Worm (Caenorhabditis elegans) whole organism, L1 larva: ENCODE results near the gene C10E2.1.

ENCODE experiments used
- C16A3.4 ChIP-seq: fragments of 150-350 bp; optimal IDR thresholded peaks from 2 replicates; lab custom pipeline; 2014; ENCODE audit warnings: missing biosample characterization, missing genetic modification characterization
- C34B4.2 ChIP-seq: sonication (generic microtip); optimal IDR thresholded peaks from 2 replicates; lab custom pipeline; 2017; ENCODE audit warnings: mild to moderate bottlenecking, missing genetic modification characterization, missing compliant biosample characterization
- F16B12.6 ChIP-seq: fragments of 150-350 bp; optimal IDR thresholded peaks from 2 replicates; lab custom pipeline; 2014; ENCODE audit warnings: missing biosample characterization, missing genetic modification characterization
- Y116A8C.19 ChIP-seq: sonication (generic microtip); optimal IDR thresholded peaks from 2 replicates; lab custom pipeline; 2016; ENCODE audit warnings: missing compliant biosample characterization, missing genetic modification characterization, borderline replicate concordance
- aha-1 ChIP-seq: fragments of 150-350 bp; optimal IDR thresholded peaks from 2 replicates; lab custom pipeline; 2014; ENCODE audit warnings: missing biosample characterization, missing genetic modification characterization
- aly-2 ChIP-seq: fragments of 150-350 bp; optimal IDR thresholded peaks from 2 replicates; lab custom pipeline; 2014; ENCODE audit warnings: missing biosample characterization, missing genetic modification characterization
- ama-1 ChIP-seq: fragments of 150-350 bp; optimal IDR thresholded peaks from 2 replicates; lab custom pipeline; 2014
- ceh-63 ChIP-seq: fragments of 200-800 bp; sonication (Bioruptor generic); optimal IDR thresholded peaks from 2 replicates; lab custom pipeline; 2018; ENCODE audit warnings: mild to moderate bottlenecking, missing genetic modification characterization, missing compliant biosample characterization
- ceh-8 ChIP-seq: fragments of 200-800 bp; sonication (Bioruptor generic); optimal IDR thresholded peaks from 2 replicates; lab custom pipeline; 2018; ENCODE audit warnings: mild to moderate bottlenecking, missing genetic modification characterization, moderate library complexity, missing compliant biosample characterization
- dpl-1 ChIP-seq, 3 experiments: fragments of 150-350 bp in 2 of 3; sonication (generic microtip) in 1 of 3; optimal IDR thresholded peaks; 2 replicates each; lab custom pipeline; 2014 to 2017; ENCODE audit warnings: missing biosample characterization in 3 of 3, missing genetic modification characterization in 3 of 3, missing genetic modification reagents in 3 of 3
- efl-1 ChIP-seq, 4 experiments: fragments of 150-350 bp; optimal IDR thresholded peaks in 3 of 4; peaks in 1 of 4; 1 replicate in 1 of 4; 2 replicates in 3 of 4; lab custom pipeline; 2014; ENCODE audit warnings: missing biosample characterization in 2 of 4, missing genetic modification characterization in 2 of 4, missing genetic modification reagents in 2 of 4
- efl-3 ChIP-seq: fragments of 200-800 bp; sonication (Bioruptor generic); optimal IDR thresholded peaks from 2 replicates; lab custom pipeline; 2018; ENCODE audit warnings: mild to moderate bottlenecking, missing genetic modification characterization, missing compliant biosample characterization
- egl-13 ChIP-seq: sonication (generic microtip); optimal IDR thresholded peaks from 2 replicates; lab custom pipeline; 2016; ENCODE audit warnings: missing genotype, missing genetic modification reagents, missing genetic modification characterization, missing compliant biosample characterization
- egl-27 ChIP-seq, 2 experiments: fragments of 150-350 bp in 1 of 2; sonication (generic microtip); optimal IDR thresholded peaks; 3 replicates each; lab custom pipeline; 2017 to 2018; ENCODE audit warnings: missing biosample characterization in 2 of 2, missing genetic modification characterization in 2 of 2, missing genetic modification reagents in 2 of 2
- elt-3 ChIP-seq, 6 experiments: fragments of 150-350 bp in 1 of 6; sonication (generic microtip); optimal IDR thresholded peaks; 2 replicates each; lab custom pipeline; 2017 to 2018; ENCODE audit warnings: missing biosample characterization in 6 of 6, missing genetic modification characterization in 6 of 6, inconsistent platforms in 1 of 6
- ets-5 ChIP-seq: fragments of 200-800 bp; sonication (Bioruptor generic); IDR thresholded peaks from 2 replicates; pipeline ENCODE4 v1.3.6; 2022; ENCODE audit warnings: missing genetic modification characterization, missing compliant biosample characterization
- fkh-4 ChIP-seq: sonication (generic microtip); optimal IDR thresholded peaks from 2 replicates; lab custom pipeline; 2016; ENCODE audit warnings: missing compliant biosample characterization, missing genetic modification characterization, borderline replicate concordance
- fkh-8 ChIP-seq: sonication (generic microtip); optimal IDR thresholded peaks from 2 replicates; lab custom pipeline; 2016; ENCODE audit warnings: mild to moderate bottlenecking, missing genetic modification characterization, missing compliant biosample characterization
- hpl-2 ChIP-seq: fragments of 150-350 bp; optimal IDR thresholded peaks from 2 replicates; lab custom pipeline; 2014; ENCODE audit warnings: missing biosample characterization, missing genetic modification reagents, missing genetic modification characterization
- jun-1 ChIP-seq: fragments of 150-350 bp; optimal IDR thresholded peaks from 2 replicates; lab custom pipeline; 2014; ENCODE audit warnings: missing biosample characterization, missing genetic modification reagents, missing genetic modification characterization
- lin-13 ChIP-seq: fragments of 150-350 bp; optimal IDR thresholded peaks from 2 replicates; lab custom pipeline; 2014; ENCODE audit warnings: missing biosample characterization, missing genetic modification reagents, missing genetic modification characterization
- lin-35 ChIP-seq, 2 experiments: fragments of 150-350 bp; optimal IDR thresholded peaks; 2 replicates each; lab custom pipeline; 2014; ENCODE audit warnings: missing biosample characterization in 2 of 2, missing genetic modification characterization in 2 of 2, missing genetic modification reagents in 2 of 2
- lir-3 ChIP-seq: sonication (generic microtip); optimal IDR thresholded peaks from 2 replicates; lab custom pipeline; 2016; ENCODE audit warnings: mild to moderate bottlenecking, missing genetic modification characterization, moderate library complexity, missing compliant biosample characterization; ENCODE audit not compliant: poor library complexity
- mab-9 ChIP-seq: fragments of 200-800 bp; sonication (Bioruptor generic); IDR thresholded peaks from 2 replicates; pipeline ENCODE4 v1.3.6; 2022; ENCODE audit warnings: missing genetic modification reagents, missing genetic modification characterization, missing compliant biosample characterization
- mef-2 ChIP-seq: fragments of 150-350 bp; optimal IDR thresholded peaks from 2 replicates; lab custom pipeline; 2014; ENCODE audit warnings: missing biosample characterization, missing genetic modification characterization
- nhr-11 ChIP-seq: fragments of 150-350 bp; optimal IDR thresholded peaks from 2 replicates; lab custom pipeline; 2014; ENCODE audit warnings: missing biosample characterization, missing genetic modification characterization
- nhr-20 ChIP-seq: sonication (generic microtip); optimal IDR thresholded peaks from 2 replicates; lab custom pipeline; 2016; ENCODE audit warnings: mild to moderate bottlenecking, missing genetic modification characterization, missing compliant biosample characterization
- nhr-90 ChIP-seq: sonication (generic microtip); optimal IDR thresholded peaks from 2 replicates; lab custom pipeline; 2016; ENCODE audit warnings: mild to moderate bottlenecking, missing genetic modification characterization, missing compliant biosample characterization; ENCODE audit not compliant: poor library complexity
- pag-3 ChIP-seq: sonication (generic microtip); optimal IDR thresholded peaks from 2 replicates; lab custom pipeline; 2017; ENCODE audit warnings: missing genetic modification characterization, mild to moderate bottlenecking, missing compliant biosample characterization, antibody characterized with exemption, borderline replicate concordance; ENCODE audit not compliant: insufficient read depth
- pax-3 ChIP-seq: fragments of 200-800 bp; sonication (Bioruptor generic); optimal IDR thresholded peaks from 2 replicates; lab custom pipeline; 2018; ENCODE audit warnings: mild to moderate bottlenecking, missing genetic modification characterization, moderate library complexity, missing compliant biosample characterization
- pqm-1 ChIP-seq: sonication (generic microtip); optimal IDR thresholded peaks from 3 replicates; lab custom pipeline; 2017; ENCODE audit warnings: missing biosample characterization, missing genetic modification characterization
- rnt-1 ChIP-seq: sonication (generic microtip); optimal IDR thresholded peaks from 2 replicates; lab custom pipeline; 2016; ENCODE audit warnings: mild to moderate bottlenecking, missing genetic modification characterization, moderate library complexity, missing compliant biosample characterization
- skn-1 ChIP-seq: fragments of 150-350 bp; optimal IDR thresholded peaks from 2 replicates; lab custom pipeline; 2014; ENCODE audit warnings: missing biosample characterization, missing genetic modification characterization
- snu-23 ChIP-seq: sonication (generic microtip); optimal IDR thresholded peaks from 2 replicates; lab custom pipeline; 2016; ENCODE audit warnings: missing genetic modification characterization, missing compliant biosample characterization
- sox-4 ChIP-seq: sonication (generic microtip); optimal IDR thresholded peaks from 2 replicates; lab custom pipeline; 2016; ENCODE audit warnings: missing genetic modification characterization, missing compliant biosample characterization
- sptf-1 ChIP-seq: fragments of 150-350 bp; optimal IDR thresholded peaks from 2 replicates; lab custom pipeline; 2014; ENCODE audit warnings: missing biosample characterization, missing genetic modification characterization
- sup-37 ChIP-seq: fragments of 200-800 bp; sonication (Bioruptor generic); optimal IDR thresholded peaks from 2 replicates; lab custom pipeline; 2018; ENCODE audit warnings: mild to moderate bottlenecking, missing genetic modification characterization, missing compliant biosample characterization
- unc-130 ChIP-seq: fragments of 150-350 bp; optimal IDR thresholded peaks from 2 replicates; lab custom pipeline; 2017; ENCODE audit warnings: missing biosample characterization, missing genetic modification characterization, inconsistent platforms
- unc-30 ChIP-seq: sonication (generic microtip); optimal IDR thresholded peaks from 2 replicates; lab custom pipeline; 2017; ENCODE audit warnings: missing biosample characterization, missing genetic modification characterization
- unc-62 ChIP-seq: fragments of 150-350 bp; optimal IDR thresholded peaks from 2 replicates; lab custom pipeline; 2014; ENCODE audit warnings: missing biosample characterization, missing genetic modification reagents, missing genetic modification characterization
- unc-86 ChIP-seq: sonication (generic microtip); optimal IDR thresholded peaks from 2 replicates; lab custom pipeline; 2016; ENCODE audit warnings: missing genetic modification characterization, missing compliant biosample characterization
- unc-98 ChIP-seq: fragments of 200-800 bp; sonication (Bioruptor generic); IDR thresholded peaks from 2 replicates; pipeline ENCODE4 v1.3.6; 2022; ENCODE audit warnings: missing genetic modification characterization, missing compliant biosample characterization
- xbp-1 ChIP-seq: sonication (generic microtip); optimal IDR thresholded peaks from 2 replicates; lab custom pipeline; 2016; ENCODE audit warnings: missing genetic modification characterization, missing compliant biosample characterization
- zag-1 ChIP-seq: fragments of 150-350 bp; optimal IDR thresholded peaks from 2 replicates; lab custom pipeline; 2014; ENCODE audit warnings: missing biosample characterization, missing genetic modification characterization
- ztf-11 ChIP-seq, 2 experiments: sonication (generic microtip); optimal IDR thresholded peaks; 2 replicates each; lab custom pipeline; 2016 to 2017; ENCODE audit warnings: missing genetic modification characterization in 2 of 2, missing biosample characterization in 1 of 2, missing compliant biosample characterization in 1 of 2

The C10E2.1 gene

ce11 chrX:16786021-16786488 lies 23.4 kb downstream of the C10E2.1 start, which contains the start of gene T01C8.2 (continued):
- TF ChIP-seq pag-3 (tag; lab: Kevin White, UChicago) (no peak), lin-35 (GFP tag; optimal IDR thresholded peaks at IDR 0.05; lab: Kevin White, UChicago) (peak in 1 of 2 experiments; percentile 55), egl-27 (tag; optimal IDR thresholded peaks at IDR 0.05; lab: Kevin White, UChicago) (no peak)

ce11 chrX:16787152-16787551 lies 24.5 kb downstream of the C10E2.1 start:
- TF ChIP-seq mab-9, result no peak
- TF ChIP-seq efl-1 (optimal IDR thresholded peaks at IDR 0.05; lab: Kevin White, UChicago), result no peak
- TF ChIP-seq efl-1 (GFP tag; optimal IDR thresholded peaks at IDR 0.05 in 1 of 2; lab: Kevin White, UChicago), result peak in 1 of 2 experiments; percentile 81

- TF ChIP-seq mef-2 (tag; lab: Kevin White, UChicago) (no peak), egl-27 (tag; optimal IDR thresholded peaks at IDR 0.05; lab: Kevin White, UChicago) (no peak), efl-1 (optimal IDR thresholded peaks at IDR 0.05; lab: Kevin White, UChicago) (no peak), efl-1 (GFP tag; optimal IDR thresholded peaks at IDR 0.05 in 1 of 2; lab: Kevin White, UChicago) (peak in 1 of 2 experiments; percentile 75), dpl-1 (GFP tag; optimal IDR thresholded peaks at IDR 0.05; lab: Kevin White, UChicago) (no peak), nhr-90 (no peak)
- TF ChIP-seq, all 84 proteins: peak for 1
Measured at ce11 chrX:16792700-16793176, 30.1 kb downstream of the C10E2.1 start, which contains the start of gene got-1.2. got-1.2 (minus strand) TSS chrX:16793126.

ce11 chrX:16793470-16793869 lies 30.8 kb downstream of the C10E2.1 start:
- TF ChIP-seq skn-1 (tag; lab: Kevin White, UChicago), result no peak
- TF ChIP-seq lin-13 (GFP tag; lab: Kevin White, UChicago), result no peak
- no peak for TF ChIP-seq C34B4.2 (tag; lab: Kevin White, UChicago)
- TF ChIP-seq unc-62 (GFP tag; lab: Kevin White, UChicago), result no peak
- TF ChIP-seq jun-1 (tag; lab: Kevin White, UChicago), result no peak
- TF ChIP-seq pax-3, result no peak
- TF ChIP-seq unc-86 (tag; lab: Kevin White, UChicago), result no peak
- TF ChIP-seq elt-3 (tag; optimal IDR thresholded peaks at IDR 0.05; lab: Kevin White, UChicago), result peak in 1 of 6 experiments; percentile 46
- TF ChIP-seq lir-3 (tag; lab: Kevin White, UChicago), result no peak
- no peak for TF ChIP-seq aha-1 (tag; lab: Kevin White, UChicago)
- no peak for TF ChIP-seq pqm-1
- TF ChIP-seq rnt-1 (tag; lab: Kevin White, UChicago), result peak; percentile 33
- peak in 1 of 2 experiments; percentile 55 for TF ChIP-seq lin-35 (GFP tag; optimal IDR thresholded peaks at IDR 0.05; lab: Kevin White, UChicago)
- TF ChIP-seq nhr-11 (tag; lab: Kevin White, UChicago), result no peak
- no peak for TF ChIP-seq ztf-11 (tag; optimal IDR thresholded peaks at IDR 0.05; lab: Kevin White, UChicago)
- TF ChIP-seq ceh-8 (GFP tag; lab: Kevin White, UChicago), result no peak
- TF ChIP-seq unc-130 (tag; lab: Kevin White, UChicago), result peak; percentile 34
- TF ChIP-seq fkh-4, result no peak
- no peak for TF ChIP-seq unc-30 (tag; lab: Kevin White, UChicago)
- no peak for TF ChIP-seq sptf-1 (tag; lab: Kevin White, UChicago)
- no peak for TF ChIP-seq C16A3.4 (tag; lab: Kevin White, UChicago)
- no peak for TF ChIP-seq ets-5 (GFP tag; lab: Robert Waterston, UW)
- TF ChIP-seq Y116A8C.19 (tag; lab: Kevin White, UChicago), result no peak
- TF ChIP-seq efl-3 (GFP tag; lab: Kevin White, UChicago), result no peak
- TF ChIP-seq unc-98 (GFP tag; lab: Robert Waterston, UW), result no peak
- TF ChIP-seq hpl-2, result no peak
- no peak for TF ChIP-seq sox-4 (tag; lab: Kevin White, UChicago)
- peak; percentile 23 for TF ChIP-seq snu-23 (GFP tag; lab: Kevin White, UChicago)
- no peak for TF ChIP-seq ceh-63 (GFP tag; lab: Kevin White, UChicago)
- TF ChIP-seq zag-1, result no peak
- TF ChIP-seq egl-13 (tag; lab: Kevin White, UChicago), result no peak
- TF ChIP-seq ama-1 (lab: Kevin White, UChicago), result no peak
- no peak for TF ChIP-seq xbp-1 (tag; lab: Kevin White, UChicago)
- no peak for TF ChIP-seq F16B12.6 (tag; lab: Kevin White, UChicago)
- TF ChIP-seq aly-2, result no peak
- peak; percentile 35 for TF ChIP-seq fkh-8 (tag; lab: Kevin White, UChicago)
- no peak for TF ChIP-seq sup-37 (GFP tag; lab: Kevin White, UChicago)
- no peak for TF ChIP-seq dpl-1 (GFP tag; optimal IDR thresholded peaks at IDR 0.05; lab: Kevin White, UChicago)
- peak; percentile 2 for TF ChIP-seq nhr-20 (tag; lab: Kevin White, UChicago)
